Worm (Caenorhabditis elegans) whole organism, L3 larva: ENCODE results near the gene arrd-18.

ENCODE experiments used
- ceh-16 ChIP-seq: sonication (generic microtip); optimal IDR thresholded peaks from 2 replicates; lab custom pipeline; 2017; ENCODE audit warnings: missing biosample characterization, missing genetic modification characterization
- ceh-82 ChIP-seq: fragments of 150-350 bp; optimal IDR thresholded peaks from 2 replicates; lab custom pipeline; 2014; ENCODE audit warnings: missing biosample characterization, missing genetic modification characterization
- ceh-9 ChIP-seq: sonication (generic microtip); optimal IDR thresholded peaks from 2 replicates; lab custom pipeline; 2018; ENCODE audit warnings: missing biosample characterization, missing genetic modification characterization
- egl-27 ChIP-seq: sonication (generic microtip); optimal IDR thresholded peaks from 4 replicates; lab custom pipeline; 2017; ENCODE audit warnings: missing biosample characterization, missing genetic modification reagents, missing genetic modification characterization
- elt-2 ChIP-seq: sonication (generic microtip); optimal IDR thresholded peaks from 2 replicates; lab custom pipeline; 2016; ENCODE audit warnings: missing genetic modification reagents, mild to moderate bottlenecking, missing genetic modification characterization, missing compliant biosample characterization
- eor-1 ChIP-seq, 2 experiments: fragments of 150-350 bp; optimal IDR thresholded peaks; 2 replicates each; lab custom pipeline; 2014 to 2018; ENCODE audit warnings: missing biosample characterization in 2 of 2, missing genetic modification characterization in 2 of 2
- fkh-10 ChIP-seq: sonication (generic microtip); optimal IDR thresholded peaks from 2 replicates; lab custom pipeline; 2017; ENCODE audit warnings: missing biosample characterization, missing genetic modification reagents, missing genetic modification characterization
- fkh-2 ChIP-seq: fragments of 150-350 bp; optimal IDR thresholded peaks from 2 replicates; lab custom pipeline; 2014; ENCODE audit warnings: missing biosample characterization, missing genetic modification reagents, missing genetic modification characterization
- fos-1 ChIP-seq: fragments of 150-350 bp; optimal IDR thresholded peaks from 2 replicates; lab custom pipeline; 2014; ENCODE audit warnings: missing biosample characterization, missing genetic modification characterization
- lin-39 ChIP-seq: fragments of 150-350 bp; optimal IDR thresholded peaks from 2 replicates; lab custom pipeline; 2018; ENCODE audit warnings: missing biosample characterization, missing genetic modification reagents, missing genetic modification characterization
- mdl-1 ChIP-seq: fragments of 150-350 bp; optimal IDR thresholded peaks from 2 replicates; lab custom pipeline; 2014; ENCODE audit warnings: missing biosample characterization, missing genetic modification characterization
- mml-1 ChIP-seq: fragments of 150-350 bp; sonication (generic microtip); optimal IDR thresholded peaks from 3 replicates; lab custom pipeline; 2014; ENCODE audit warnings: missing biosample characterization, missing genetic modification characterization
- nhr-11 ChIP-seq: fragments of 150-350 bp; optimal IDR thresholded peaks from 2 replicates; lab custom pipeline; 2014; ENCODE audit warnings: missing biosample characterization, missing genetic modification characterization
- nhr-12 ChIP-seq: fragments of 150-350 bp; optimal IDR thresholded peaks from 2 replicates; lab custom pipeline; 2014; ENCODE audit warnings: missing biosample characterization, missing genetic modification characterization
- nhr-23 ChIP-seq: fragments of 150-350 bp; optimal IDR thresholded peaks from 2 replicates; lab custom pipeline; 2014; ENCODE audit warnings: missing biosample characterization, missing genetic modification reagents, missing genetic modification characterization
- nhr-237 ChIP-seq: fragments of 150-350 bp; optimal IDR thresholded peaks from 2 replicates; lab custom pipeline; 2014; ENCODE audit warnings: missing biosample characterization, missing genetic modification characterization
- nhr-28 ChIP-seq: fragments of 150-350 bp; optimal IDR thresholded peaks from 2 replicates; lab custom pipeline; 2014; ENCODE audit warnings: missing biosample characterization, missing genetic modification characterization
- nhr-67 ChIP-seq: fragments of 150-350 bp; optimal IDR thresholded peaks from 2 replicates; lab custom pipeline; 2014; ENCODE audit warnings: missing biosample characterization, missing genetic modification characterization
- nhr-76 ChIP-seq: fragments of 150-350 bp; sonication (generic microtip); optimal IDR thresholded peaks from 5 replicates; lab custom pipeline; 2014; ENCODE audit warnings: missing biosample characterization, missing genetic modification characterization
- nhr-77 ChIP-seq: fragments of 150-350 bp; optimal IDR thresholded peaks from 2 replicates; lab custom pipeline; 2014; ENCODE audit warnings: missing biosample characterization, missing genetic modification characterization
- pqm-1 ChIP-seq: fragments of 150-350 bp; optimal IDR thresholded peaks from 2 replicates; lab custom pipeline; 2017; ENCODE audit warnings: missing biosample characterization, missing genetic modification characterization, inconsistent platforms
- snpc-4 ChIP-seq: fragments of 150-350 bp; optimal IDR thresholded peaks from 2 replicates; lab custom pipeline; 2014; ENCODE audit warnings: missing biosample characterization, missing genetic modification characterization
- tbx-2 ChIP-seq: sonication (generic microtip); optimal IDR thresholded peaks from 2 replicates; lab custom pipeline; 2016; ENCODE audit warnings: mild to moderate bottlenecking, missing genetic modification characterization, missing compliant biosample characterization
- unc-39 ChIP-seq: sonication (generic microtip); optimal IDR thresholded peaks from 4 replicates; lab custom pipeline; 2017; ENCODE audit warnings: missing biosample characterization, missing genetic modification characterization
- unc-62 ChIP-seq: fragments of 150-350 bp; sonication (generic microtip); optimal IDR thresholded peaks from 4 replicates; lab custom pipeline; 2014; ENCODE audit warnings: missing biosample characterization, missing genetic modification reagents, missing genetic modification characterization
- zag-1 ChIP-seq: fragments of 150-350 bp; optimal IDR thresholded peaks from 2 replicates; lab custom pipeline; 2014; ENCODE audit warnings: missing biosample characterization, missing genetic modification characterization
- ztf-11 ChIP-seq: fragments of 150-350 bp; optimal IDR thresholded peaks from 2 replicates; lab custom pipeline; 2014; ENCODE audit warnings: missing biosample characterization, missing genetic modification characterization
- ztf-4 ChIP-seq: fragments of 150-350 bp; optimal IDR thresholded peaks from 2 replicates; lab custom pipeline; 2014; ENCODE audit warnings: missing biosample characterization, missing genetic modification characterization

arrd-18 gene

ce11 chrV:3269407-3269806, 42.5 kb downstream of the arrd-18 start, which contains the start of gene T28A11.19:
Gene T28A11.19 (minus strand): TSS chrV:3269514.
- TF ChIP-seq ztf-11 (tag; lab: Kevin White, UChicago) (no peak), snpc-4 (tag; lab: Kevin White, UChicago) (no peak), mdl-1 (tag; lab: Kevin White, UChicago) (no peak), nhr-23 (tag; lab: Kevin White, UChicago) (no peak), fkh-10 (no peak)

- no peak for TF ChIP-seq fkh-10
- no peak for TF ChIP-seq nhr-77 (tag; lab: Kevin White, UChicago)
- TF ChIP-seq nhr-28: no peak
- TF ChIP-seq lin-39 (tag; lab: Kevin White, UChicago): no peak
- TF ChIP-seq eor-1 (tag; optimal IDR thresholded peaks at IDR 0.05; lab: Kevin White, UChicago): no peak
- TF ChIP-seq unc-62 (GFP tag; lab: Kevin White, UChicago): no peak
- TF ChIP-seq egl-27 (tag; lab: Kevin White, UChicago): no peak
- no peak for TF ChIP-seq nhr-67 (tag; lab: Kevin White, UChicago)
- no peak for TF ChIP-seq ztf-4 (tag; lab: Kevin White, UChicago)
- TF ChIP-seq ceh-16 (tag; lab: Kevin White, UChicago): no peak
- TF ChIP-seq ceh-82 (tag; lab: Kevin White, UChicago): no peak
- TF ChIP-seq nhr-12 (tag; lab: Kevin White, UChicago): no peak
- no peak for TF ChIP-seq ztf-11 (tag; lab: Kevin White, UChicago)
- no peak for TF ChIP-seq nhr-76 (tag; lab: Kevin White, UChicago)
- TF ChIP-seq fos-1: no peak
- TF ChIP-seq pqm-1 (tag; lab: Kevin White, UChicago): no peak
- TF ChIP-seq elt-2 (tag; lab: Kevin White, UChicago): no peak
- no peak for TF ChIP-seq ceh-9 (tag; lab: Kevin White, UChicago)
- no peak for TF ChIP-seq tbx-2 (tag; lab: Kevin White, UChicago)
- TF ChIP-seq, all 47 proteins: peak for 0
Measured at ce11 chrV:3267950-3268349, 44.0 kb downstream of the arrd-18 start, which contains the start of gene T28A11.18. Gene T28A11.18 (minus strand): TSS chrV:3268050.

ce11 chrV:3266189-3266588, 45.7 kb downstream of the arrd-18 start, which contains the start of gene T28A11.17:
Gene T28A11.17 (minus strand): TSS chrV:3266289.
- TF ChIP-seq unc-39 (tag; lab: Kevin White, UChicago): no peak
- TF ChIP-seq mml-1 (tag; lab: Kevin White, UChicago): no peak
- no peak for TF ChIP-seq nhr-237 (tag; lab: Kevin White, UChicago)
- no peak for TF ChIP-seq zag-1 (tag; lab: Kevin White, UChicago)
- no peak for TF ChIP-seq fkh-2 (tag; lab: Kevin White, UChicago)
- TF ChIP-seq nhr-11 (tag; lab: Kevin White, UChicago): no peak
